Fruit fly (Drosophila melanogaster) whole organism, embryonic: ENCODE data around the gene sisA.

ENCODE experiments used
- Bdp1 ChIP-seq: fragments of 200-800 bp; sonication (Bioruptor generic); optimal IDR thresholded peaks from 3 replicates; lab custom pipeline; 2016; ENCODE audit warnings: missing biosample characterization, missing genetic modification characterization
- CG10366 ChIP-seq: fragments of 200-800 bp; sonication (Bioruptor generic); IDR thresholded peaks from 2 replicates; pipeline ENCODE4 v1.3.6; 2022; ENCODE audit warnings: missing biosample characterization, missing genetic modification characterization
- CG10979 ChIP-seq: fragments of 200-800 bp; sonication (Bioruptor generic); optimal IDR thresholded peaks from 2 replicates; lab custom pipeline; 2018; ENCODE audit warnings: missing biosample characterization, mild to moderate bottlenecking, missing genetic modification characterization, moderate library complexity
- CG14860 ChIP-seq: fragments of 200-800 bp; sonication (Bioruptor generic); IDR thresholded peaks from 3 replicates; pipeline ENCODE4 v1.3.6; 2022; ENCODE audit warnings: missing biosample characterization, missing genetic modification characterization; ENCODE audit not compliant: partially characterized antibody
- CG17568 ChIP-seq: fragments of 200-800 bp; sonication (Bioruptor generic); optimal IDR thresholded peaks from 2 replicates; lab custom pipeline; 2018; ENCODE audit warnings: missing biosample characterization, mild to moderate bottlenecking, missing genetic modification characterization, moderate library complexity
- CG2678 ChIP-seq: fragments of 200-800 bp; sonication (Bioruptor generic); optimal IDR thresholded peaks from 3 replicates; lab custom pipeline; 2019; ENCODE audit warnings: missing biosample characterization, mild to moderate bottlenecking, missing genetic modification characterization, moderate library complexity
- CG2712 ChIP-seq: fragments of 200-800 bp; optimal IDR thresholded peaks from 3 replicates; lab custom pipeline; 2019; ENCODE audit warnings: missing biosample characterization, mild to moderate bottlenecking, missing genetic modification characterization, moderate library complexity
- CG6813 ChIP-seq: fragments of 200-800 bp; sonication (Bioruptor generic); optimal IDR thresholded peaks from 2 replicates; lab custom pipeline; 2017; ENCODE audit warnings: missing biosample characterization, missing genetic modification characterization, mild to moderate bottlenecking, moderate library complexity, missing genetic modification reagents
- CG7556 ChIP-seq: fragments of 200-800 bp; sonication (Bioruptor generic); optimal IDR thresholded peaks from 2 replicates; lab custom pipeline; 2017; ENCODE audit warnings: missing biosample characterization, mild to moderate bottlenecking, missing genetic modification characterization
- CG7745 ChIP-seq: fragments of 200-800 bp; sonication (Bioruptor generic); optimal IDR thresholded peaks from 2 replicates; lab custom pipeline; 2018; ENCODE audit warnings: missing biosample characterization, mild to moderate bottlenecking, missing genetic modification characterization, moderate library complexity
- CG8924 ChIP-seq: fragments of 200-800 bp; optimal IDR thresholded peaks from 3 replicates; lab custom pipeline; 2019; ENCODE audit warnings: missing biosample characterization, mild to moderate bottlenecking, missing genetic modification characterization, moderate library complexity
- CG9437 ChIP-seq: fragments of 200-800 bp; sonication (Bioruptor generic); optimal IDR thresholded peaks from 2 replicates; lab custom pipeline; 2018; ENCODE audit warnings: missing biosample characterization, mild to moderate bottlenecking, missing genetic modification characterization
- Deaf1 ChIP-seq: fragments of 200-800 bp; optimal IDR thresholded peaks from 3 replicates; lab custom pipeline; 2019; ENCODE audit warnings: missing biosample characterization, mild to moderate bottlenecking, missing genetic modification characterization, moderate library complexity
- E2f2 ChIP-seq: fragments of 200-800 bp; sonication (Bioruptor generic); IDR thresholded peaks from 2 replicates; pipeline ENCODE4 v1.3.6; 2022; ENCODE audit warnings: missing biosample characterization, missing genetic modification characterization
- Hmr ChIP-seq: fragments of 200-800 bp; sonication (Bioruptor generic); optimal IDR thresholded peaks from 3 replicates; lab custom pipeline; 2017; ENCODE audit warnings: mild to moderate bottlenecking, missing biosample characterization, missing genetic modification reagents, missing genetic modification characterization
- Jarid2 ChIP-seq: fragments of 200-800 bp; sonication (Bioruptor generic); optimal IDR thresholded peaks from 3 replicates; lab custom pipeline; 2017; ENCODE audit warnings: mild to moderate bottlenecking, missing biosample characterization, missing genetic modification reagents, missing genetic modification characterization
- Meics ChIP-seq: fragments of 200-800 bp; sonication (Bioruptor generic); optimal IDR thresholded peaks from 2 replicates; lab custom pipeline; 2017; ENCODE audit warnings: missing biosample characterization, mild to moderate bottlenecking, missing genetic modification characterization
- Nf-YB ChIP-seq: fragments of 200-800 bp; sonication (Bioruptor generic); optimal IDR thresholded peaks from 3 replicates; lab custom pipeline; 2019; ENCODE audit warnings: missing biosample characterization, mild to moderate bottlenecking, missing genetic modification characterization, moderate library complexity
- Optix ChIP-seq: fragments of 200-800 bp; sonication (Bioruptor generic); IDR thresholded peaks from 3 replicates; pipeline ENCODE4 v1.3.6; 2022; ENCODE audit warnings: missing biosample characterization, missing genetic modification characterization
- Pdp1 ChIP-seq, 2 experiments: fragments of 200-800 bp; sonication (Bioruptor generic); optimal IDR thresholded peaks; 3 replicates each; lab custom pipeline; 2016; ENCODE audit warnings: missing biosample characterization in 2 of 2, missing genetic modification characterization in 2 of 2, mild to moderate bottlenecking in 1 of 2, moderate library complexity in 1 of 2
- Sox102F ChIP-seq: fragments of 200-800 bp; sonication (Bioruptor generic); optimal IDR thresholded peaks from 2 replicates; lab custom pipeline; 2018; ENCODE audit warnings: missing biosample characterization, mild to moderate bottlenecking, missing genetic modification characterization, moderate library complexity
- YL-1 ChIP-seq: fragments of 200-800 bp; sonication (Bioruptor generic); optimal IDR thresholded peaks from 3 replicates; lab custom pipeline; 2017; ENCODE audit warnings: missing biosample characterization, mild to moderate bottlenecking, missing genetic modification characterization
- abd-A ChIP-seq: fragments of 200-800 bp; sonication (Bioruptor generic); optimal IDR thresholded peaks from 3 replicates; lab custom pipeline; 2019; ENCODE audit warnings: missing biosample characterization, mild to moderate bottlenecking, missing genetic modification characterization, moderate library complexity
- ash1 ChIP-seq: fragments of 200-800 bp; sonication (Bioruptor generic); optimal IDR thresholded peaks from 2 replicates; lab custom pipeline; 2018; ENCODE audit warnings: missing biosample characterization, mild to moderate bottlenecking, missing genetic modification characterization
- cad ChIP-seq: fragments of >200 bp; optimal IDR thresholded peaks from 2 replicates; lab custom pipeline; 2017; ENCODE audit warnings: missing biosample characterization, missing genetic modification characterization
- crol ChIP-seq: fragments of 200-800 bp; sonication (Bioruptor generic); IDR thresholded peaks from 2 replicates; pipeline ENCODE4 v1.3.6; 2022; ENCODE audit warnings: missing biosample characterization, missing genetic modification characterization
- dimm ChIP-seq: fragments of 200-800 bp; sonication (Bioruptor generic); IDR thresholded peaks from 2 replicates; pipeline ENCODE4 v1.3.6; 2022; ENCODE audit warnings: missing biosample characterization, missing genetic modification characterization
- eyg ChIP-seq: fragments of 200-800 bp; sonication (Bioruptor generic); optimal IDR thresholded peaks from 3 replicates; lab custom pipeline; 2016; ENCODE audit warnings: missing biosample characterization, missing genetic modification characterization
- hb ChIP-seq: fragments of 200-800 bp; sonication (Bioruptor generic); IDR thresholded peaks from 3 replicates; pipeline ENCODE4 v1.3.6; 2022; ENCODE audit warnings: missing biosample characterization, missing genetic modification characterization; ENCODE audit not compliant: partially characterized antibody
- lilli ChIP-seq: fragments of 200-800 bp; sonication (Bioruptor generic); optimal IDR thresholded peaks from 3 replicates; lab custom pipeline; 2016; ENCODE audit warnings: missing biosample characterization, missing genetic modification characterization
- nerfin-1 ChIP-seq: fragments of 200-800 bp; sonication (Bioruptor generic); optimal IDR thresholded peaks from 3 replicates; lab custom pipeline; 2019; ENCODE audit warnings: missing biosample characterization, mild to moderate bottlenecking, missing genetic modification characterization, moderate library complexity
- pum ChIP-seq: fragments of 200-800 bp; sonication (Bioruptor generic); optimal IDR thresholded peaks from 2 replicates; lab custom pipeline; 2016; ENCODE audit warnings: missing biosample characterization, missing genetic modification characterization
- scrt ChIP-seq: fragments of 200-800 bp; sonication (Bioruptor generic); optimal IDR thresholded peaks from 2 replicates; lab custom pipeline; 2018; ENCODE audit warnings: missing biosample characterization, mild to moderate bottlenecking, missing genetic modification characterization, moderate library complexity
- tgo ChIP-seq: fragments of 200-800 bp; sonication (Bioruptor generic); IDR thresholded peaks from 3 replicates; pipeline ENCODE4 v1.3.6; 2022; ENCODE audit warnings: missing biosample characterization, missing genetic modification characterization
- vnd ChIP-seq: fragments of 200-800 bp; sonication (Bioruptor generic); IDR thresholded peaks from 3 replicates; pipeline ENCODE4 v1.3.6; 2022; ENCODE audit warnings: missing biosample characterization, missing genetic modification characterization; ENCODE audit not compliant: partially characterized antibody

The sisA gene

DNA sequence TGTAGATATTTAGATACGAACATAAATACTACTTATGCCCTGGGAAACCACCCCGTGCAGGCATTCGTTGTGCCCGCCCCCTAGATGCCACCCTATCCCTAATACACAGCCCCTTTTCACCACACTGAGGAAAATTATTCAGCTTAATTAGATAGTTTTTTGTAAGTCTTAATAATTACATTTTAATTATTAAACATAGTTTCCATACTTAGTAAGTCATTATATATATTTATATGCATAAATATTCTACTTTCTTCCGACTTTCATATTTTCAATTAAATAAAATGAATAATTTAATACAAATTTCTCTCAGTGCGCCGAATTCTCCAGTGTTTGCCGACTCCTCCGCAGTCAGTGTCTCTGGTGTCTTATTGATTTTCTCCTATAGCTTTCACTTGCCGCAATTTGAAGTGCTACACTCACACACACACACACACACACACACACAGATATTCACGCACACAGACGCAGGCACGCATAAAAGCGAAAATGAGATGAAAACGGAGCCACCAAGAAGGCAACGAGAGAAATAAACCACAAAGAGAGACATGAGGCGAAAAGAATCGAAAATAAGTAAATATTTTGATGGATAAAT lies 26.6 kb downstream of the sisA start (continued):
- TF ChIP-seq Hmr (GFP tag; lab: Kevin White, UChicago): peak; percentile 56
- no peak for TF ChIP-seq Pdp1 (GFP tag; optimal IDR thresholded peaks at IDR 0.05; lab: Kevin White, UChicago)
- TF ChIP-seq CG8924 (tag; lab: Kevin White, UChicago): peak; percentile 23
- TF ChIP-seq CG2678 (tag; lab: Kevin White, UChicago): peak; percentile 65
- TF ChIP-seq hb (GFP tag; lab: Robert Waterston, UW): no peak
- no peak for TF ChIP-seq CG10979 (tag; lab: Kevin White, UChicago)
- no peak for TF ChIP-seq vnd (GFP tag; lab: Robert Waterston, UW)
- no peak for TF ChIP-seq CG14860 (GFP tag; lab: Robert Waterston, UW)
- 0 out of 2 replicates have a peak, but pooled peaks have one; percentile 26 for TF ChIP-seq E2f2 (GFP tag; lab: Robert Waterston, UW)
- no peak for TF ChIP-seq eyg
- TF ChIP-seq Optix: no peak
- TF ChIP-seq cad (GFP tag; lab: Kevin White, UChicago): no peak
- TF ChIP-seq CG10366: no peak
- TF ChIP-seq CG7556: peak; percentile 43
- no peak for TF ChIP-seq Bdp1 (GFP tag; lab: Kevin White, UChicago)
- TF ChIP-seq tgo (GFP tag; lab: Robert Waterston, UW): peak; percentile 33; the same call in 1 of the 3 replicates
- no peak for TF ChIP-seq YL-1 (GFP tag; lab: Kevin White, UChicago)
- TF ChIP-seq Sox102F (GFP tag; lab: Kevin White, UChicago): peak; percentile 6
- peak; percentile 9 for TF ChIP-seq CG2712 (tag; lab: Kevin White, UChicago)
- TF ChIP-seq nerfin-1 (tag; lab: Kevin White, UChicago): no peak

DNA sequence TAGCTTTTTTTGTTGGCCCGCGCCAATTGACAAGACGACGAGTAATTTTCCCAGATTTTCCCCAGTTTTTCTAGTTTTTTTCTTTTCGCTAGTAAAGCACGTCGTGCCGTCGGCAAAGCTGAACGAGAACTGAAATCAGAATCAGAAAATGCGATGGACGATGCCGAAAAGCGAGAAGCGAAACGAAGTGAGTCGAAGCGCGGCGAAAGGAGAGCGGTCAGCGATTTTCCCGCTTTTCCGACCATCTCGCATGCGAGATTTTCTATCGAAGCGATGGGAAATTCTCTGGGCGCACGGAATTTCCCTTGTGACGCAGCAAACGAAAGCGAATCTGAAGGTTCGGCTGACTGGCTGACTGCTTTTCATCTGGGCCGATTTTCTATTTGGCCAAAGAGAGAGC lies 28.6 kb downstream of the sisA start:
- TF ChIP-seq ash1 (GFP tag; lab: Kevin White, UChicago) (no peak), pum (GFP tag; lab: Kevin White, UChicago) (no peak), Deaf1 (tag; lab: Kevin White, UChicago) (peak; percentile 90), Nf-YB (GFP tag; lab: Kevin White, UChicago) (no peak), Jarid2 (GFP tag; lab: Kevin White, UChicago) (peak; percentile 18), dimm (GFP tag; lab: Robert Waterston, UW) (no peak), lilli (GFP tag; lab: Kevin White, UChicago) (no peak), CG6813 (GFP tag; lab: Kevin White, UChicago) (no peak), CG17568 (GFP tag; lab: Kevin White, UChicago) (no peak), Meics (GFP tag; lab: Kevin White, UChicago) (no peak), CG7745 (no peak), vnd (GFP tag; lab: Robert Waterston, UW) (no peak)

DNA sequence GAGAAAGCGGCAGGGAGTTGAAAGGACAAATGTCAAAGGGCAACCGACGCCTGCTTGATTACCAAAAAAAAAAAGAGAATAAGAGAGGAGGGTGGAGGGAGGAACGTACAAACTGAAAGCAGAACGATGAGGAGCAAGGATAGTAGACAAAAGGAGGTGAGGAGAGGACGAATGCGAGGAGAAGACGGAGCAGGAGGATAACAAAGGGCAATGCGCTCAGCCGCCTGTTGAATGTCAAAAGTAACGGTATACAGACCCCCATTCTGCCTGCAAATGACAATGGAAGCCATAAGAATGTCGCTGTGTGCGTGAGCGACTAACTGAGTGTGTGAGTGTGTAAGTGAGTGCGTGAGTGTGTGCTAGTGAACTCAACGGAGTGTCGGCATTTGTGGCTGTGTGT lies 37.2 kb downstream of the sisA start:
- TF ChIP-seq scrt (GFP tag; lab: Kevin White, UChicago) (peak; percentile 90), crol (GFP tag; lab: Robert Waterston, UW) (0 out of 2 replicates have a peak, but pooled peaks have one; percentile 18), abd-A (peak; percentile 47), CG9437 (GFP tag; lab: Kevin White, UChicago) (no peak)
